Fruit fly (Drosophila melanogaster) whole organism, embryonic: ENCODE measurements around the gene CG45428.

Source experiments
- Adf1 ChIP-seq: fragments of 200-800 bp; sonication (Bioruptor generic); IDR thresholded peaks from 2 replicates; pipeline ENCODE4 v1.3.6; 2022; ENCODE audit warnings: missing biosample characterization, missing genetic modification characterization
- Awh ChIP-seq: fragments of 200-800 bp; sonication (Bioruptor generic); IDR thresholded peaks from 2 replicates; pipeline ENCODE4, ENCODE4 v1.3.6; 2022; ENCODE audit warnings: missing biosample characterization, missing genetic modification characterization
- B-H1 ChIP-seq: fragments of 200-800 bp; sonication (Bioruptor generic); IDR thresholded peaks from 3 replicates; pipeline ENCODE4 v1.3.6; 2022; ENCODE audit warnings: missing biosample characterization, missing genetic modification characterization
- B-H2 ChIP-seq: fragments of 200-800 bp; sonication (Bioruptor generic); optimal IDR thresholded peaks from 2 replicates; lab custom pipeline; 2018; ENCODE audit warnings: missing biosample characterization, mild to moderate bottlenecking, missing genetic modification characterization
- Bteb2 ChIP-seq: fragments of 200-800 bp; sonication (Bioruptor generic); optimal IDR thresholded peaks from 2 replicates; lab custom pipeline; 2016; ENCODE audit warnings: missing biosample characterization, missing genetic modification characterization
- CG11398 ChIP-seq: fragments of 200-800 bp; sonication (Bioruptor generic); optimal IDR thresholded peaks from 2 replicates; lab custom pipeline; 2016; ENCODE audit warnings: missing biosample characterization, missing genetic modification characterization
- CG11456 ChIP-seq: fragments of 200-800 bp; sonication (Bioruptor generic); IDR thresholded peaks from 3 replicates; pipeline ENCODE4 v1.3.6; 2022; ENCODE audit warnings: missing biosample characterization, missing genetic modification characterization
- CG11695 ChIP-seq: fragments of 200-800 bp; sonication (Bioruptor generic); IDR thresholded peaks from 3 replicates; pipeline ENCODE4 v1.3.6; 2022; ENCODE audit warnings: missing biosample characterization, missing genetic modification characterization
- CG12219 ChIP-seq: fragments of 200-800 bp; sonication (Bioruptor generic); optimal IDR thresholded peaks from 3 replicates; lab custom pipeline; 2018; ENCODE audit warnings: missing biosample characterization, mild to moderate bottlenecking, missing genetic modification characterization
- CG14710 ChIP-seq: fragments of 200-800 bp; sonication (Bioruptor generic); optimal IDR thresholded peaks from 3 replicates; lab custom pipeline; 2019; ENCODE audit warnings: missing biosample characterization, mild to moderate bottlenecking, missing genetic modification characterization, moderate library complexity
- CG16815 ChIP-seq: fragments of 200-800 bp; sonication (Bioruptor generic); optimal IDR thresholded peaks from 3 replicates; lab custom pipeline; 2017; ENCODE audit warnings: missing biosample characterization, mild to moderate bottlenecking, missing genetic modification characterization
- CG17361 ChIP-seq: fragments of 200-800 bp; sonication (Bioruptor generic); IDR thresholded peaks from 3 replicates; pipeline ENCODE4 v1.3.6; 2022; ENCODE audit warnings: missing biosample characterization, missing genetic modification characterization
- CG18476 ChIP-seq: fragments of 200-800 bp; sonication (Bioruptor generic); optimal IDR thresholded peaks from 2 replicates; lab custom pipeline; 2016; ENCODE audit warnings: missing biosample characterization, mild to moderate bottlenecking, missing genetic modification characterization
- CG18619 ChIP-seq: fragments of 200-800 bp; sonication (Bioruptor generic); optimal IDR thresholded peaks from 3 replicates; lab custom pipeline; 2017; ENCODE audit warnings: missing biosample characterization, mild to moderate bottlenecking, missing genetic modification characterization
- CG2712 ChIP-seq: fragments of 200-800 bp; optimal IDR thresholded peaks from 3 replicates; lab custom pipeline; 2019; ENCODE audit warnings: missing biosample characterization, mild to moderate bottlenecking, missing genetic modification characterization, moderate library complexity
- CG31224 ChIP-seq: fragments of 200-800 bp; sonication (Bioruptor generic); IDR thresholded peaks from 2 replicates; pipeline ENCODE4 v1.3.6; 2022; ENCODE audit warnings: missing biosample characterization, missing genetic modification characterization
- CG32767 ChIP-seq: fragments of 200-800 bp; sonication (Bioruptor generic); IDR thresholded peaks from 2 replicates; pipeline ENCODE4 v1.3.6; 2022; ENCODE audit warnings: missing biosample characterization, missing genetic modification characterization
- CG33213 ChIP-seq: fragments of 200-800 bp; sonication (Bioruptor generic); optimal IDR thresholded peaks from 3 replicates; lab custom pipeline; 2016; ENCODE audit warnings: missing biosample characterization, missing genetic modification characterization
- CG34224 ChIP-seq: fragments of 200-800 bp; sonication (Bioruptor generic); IDR thresholded peaks from 3 replicates; pipeline ENCODE4 v1.3.6; 2022; ENCODE audit warnings: missing biosample characterization, missing genetic modification characterization; ENCODE audit not compliant: partially characterized antibody
- CG5245 ChIP-seq: fragments of 200-800 bp; sonication (Bioruptor generic); optimal IDR thresholded peaks from 3 replicates; lab custom pipeline; 2016; ENCODE audit warnings: missing biosample characterization, missing genetic modification characterization
- CG7839 ChIP-seq: fragments of 200-800 bp; sonication (Bioruptor generic); optimal IDR thresholded peaks from 3 replicates; lab custom pipeline; 2018; ENCODE audit warnings: missing biosample characterization, mild to moderate bottlenecking, missing genetic modification characterization, moderate library complexity
- CG9817 ChIP-seq: fragments of 200-800 bp; sonication (Bioruptor generic); optimal IDR thresholded peaks from 2 replicates; lab custom pipeline; 2018; ENCODE audit warnings: missing biosample characterization, mild to moderate bottlenecking, missing genetic modification characterization, moderate library complexity
- CkIIα-i1 ChIP-seq: fragments of 200-800 bp; sonication (Bioruptor generic); IDR thresholded peaks from 2 replicates; pipeline ENCODE4 v1.3.6; 2022; ENCODE audit warnings: missing biosample characterization, missing genetic modification characterization
- Dip2 ChIP-seq: fragments of 200-800 bp; sonication (Bioruptor generic); IDR thresholded peaks from 2 replicates; pipeline ENCODE4 v1.3.6; 2022; ENCODE audit warnings: missing biosample characterization, missing genetic modification characterization
- Drgx ChIP-seq: fragments of 200-800 bp; sonication (Bioruptor generic); IDR thresholded peaks from 2 replicates; pipeline ENCODE4 v1.3.6; 2022; ENCODE audit warnings: missing biosample characterization, missing genetic modification characterization
- E2f2 ChIP-seq: fragments of 200-800 bp; sonication (Bioruptor generic); IDR thresholded peaks from 2 replicates; pipeline ENCODE4 v1.3.6; 2022; ENCODE audit warnings: missing biosample characterization, missing genetic modification characterization
- Fer3 ChIP-seq: fragments of 200-800 bp; sonication (Bioruptor generic); optimal IDR thresholded peaks from 2 replicates; lab custom pipeline; 2018; ENCODE audit warnings: missing biosample characterization, mild to moderate bottlenecking, missing genetic modification characterization, moderate library complexity
- Hand ChIP-seq: fragments of 200-800 bp; sonication (Bioruptor generic); optimal IDR thresholded peaks from 2 replicates; lab custom pipeline; 2017; ENCODE audit warnings: mild to moderate bottlenecking, missing biosample characterization, missing genetic modification reagents, missing genetic modification characterization
- Hsf ChIP-seq: fragments of 200-800 bp; sonication (Bioruptor generic); optimal IDR thresholded peaks from 3 replicates; lab custom pipeline; 2016; ENCODE audit warnings: missing biosample characterization, missing genetic modification characterization
- Mrtf ChIP-seq: fragments of 200-800 bp; sonication (Bioruptor generic); IDR thresholded peaks from 3 replicates; pipeline ENCODE4 v1.3.6; 2022; ENCODE audit warnings: missing biosample characterization, missing genetic modification characterization
- Ptx1 ChIP-seq: fragments of 200-800 bp; sonication (Bioruptor generic); IDR thresholded peaks from 2 replicates; pipeline ENCODE4 v1.3.6; 2022; ENCODE audit warnings: missing biosample characterization, missing genetic modification characterization
- Trl ChIP-seq, 3 experiments: fragments of >200 bp in 2 of 3; fragments of 200-800 bp in 1 of 3; sonication (Bioruptor generic) in 1 of 3; optimal IDR thresholded peaks; 2 replicates in 1 of 3; 3 replicates in 2 of 3; lab custom pipeline; 2016 to 2017; ENCODE audit warnings: missing biosample characterization in 1 of 3, missing genetic modification characterization in 1 of 3
- aop ChIP-seq: fragments of 200-800 bp; sonication (Bioruptor generic); IDR thresholded peaks from 2 replicates; pipeline ENCODE4 v1.3.6; 2022; ENCODE audit warnings: missing biosample characterization, missing genetic modification characterization
- crp ChIP-seq, 2 experiments: fragments of 200-800 bp; sonication (Bioruptor generic); optimal IDR thresholded peaks; 2 replicates in 1 of 2; 3 replicates in 1 of 2; lab custom pipeline; 2017; ENCODE audit warnings: missing biosample characterization in 2 of 2, missing genetic modification characterization in 2 of 2, mild to moderate bottlenecking in 1 of 2, moderate library complexity in 1 of 2
- disco-r ChIP-seq: fragments of 200-800 bp; sonication (Bioruptor generic); optimal IDR thresholded peaks from 2 replicates; lab custom pipeline; 2016; ENCODE audit warnings: missing biosample characterization, missing genetic modification characterization
- dm ChIP-seq: fragments of 200-800 bp; sonication (Bioruptor generic); optimal IDR thresholded peaks from 3 replicates; lab custom pipeline; 2016; ENCODE audit warnings: missing biosample characterization, missing genetic modification characterization
- emc ChIP-seq: fragments of 200-800 bp; sonication (Bioruptor generic); optimal IDR thresholded peaks from 2 replicates; lab custom pipeline; 2016; ENCODE audit warnings: missing biosample characterization, missing genetic modification characterization
- ind ChIP-seq: fragments of 200-800 bp; sonication (Bioruptor generic); optimal IDR thresholded peaks from 3 replicates; lab custom pipeline; 2016; ENCODE audit warnings: missing biosample characterization, missing genetic modification characterization
- kah ChIP-seq: fragments of 200-800 bp; sonication (Bioruptor generic); optimal IDR thresholded peaks from 2 replicates; lab custom pipeline; 2018; ENCODE audit warnings: missing biosample characterization, mild to moderate bottlenecking, missing genetic modification characterization
- luna ChIP-seq: fragments of 200-800 bp; sonication (Bioruptor generic); optimal IDR thresholded peaks from 2 replicates; lab custom pipeline; 2016; ENCODE audit warnings: missing biosample characterization, missing genetic modification characterization
- mam ChIP-seq: fragments of 200-800 bp; sonication (Bioruptor generic); optimal IDR thresholded peaks from 3 replicates; lab custom pipeline; 2016; ENCODE audit warnings: missing biosample characterization, missing genetic modification characterization
- nerfin-2 ChIP-seq: fragments of 200-800 bp; sonication (Bioruptor generic); IDR thresholded peaks from 2 replicates; pipeline ENCODE4 v1.3.6; 2022; ENCODE audit warnings: missing biosample characterization, missing genetic modification characterization; ENCODE audit not compliant: partially characterized antibody
- odd ChIP-seq: fragments of 200-800 bp; sonication (Bioruptor generic); optimal IDR thresholded peaks from 2 replicates; lab custom pipeline; 2017; ENCODE audit warnings: missing biosample characterization, mild to moderate bottlenecking, missing genetic modification characterization
- peb ChIP-seq: fragments of 200-800 bp; sonication (Bioruptor generic); IDR thresholded peaks from 2 replicates; pipeline ENCODE4 v1.3.6; 2022; ENCODE audit warnings: missing biosample characterization, missing genetic modification characterization
- ranshi ChIP-seq: fragments of 200-800 bp; sonication (Bioruptor generic); IDR thresholded peaks from 2 replicates; pipeline ENCODE4 v1.3.6; 2022; ENCODE audit warnings: missing biosample characterization, missing genetic modification characterization
- scrt ChIP-seq: fragments of 200-800 bp; sonication (Bioruptor generic); optimal IDR thresholded peaks from 2 replicates; lab custom pipeline; 2018; ENCODE audit warnings: missing biosample characterization, mild to moderate bottlenecking, missing genetic modification characterization, moderate library complexity
- seq ChIP-seq: fragments of 200-800 bp; sonication (Bioruptor generic); IDR thresholded peaks from 2 replicates; pipeline ENCODE4 v1.3.6; 2022; ENCODE audit warnings: missing biosample characterization, missing genetic modification characterization
- slou ChIP-seq: fragments of 200-800 bp; sonication (Bioruptor generic); optimal IDR thresholded peaks from 3 replicates; lab custom pipeline; 2016; ENCODE audit warnings: missing biosample characterization, missing genetic modification characterization
- trem ChIP-seq: fragments of 200-800 bp; optimal IDR thresholded peaks from 3 replicates; lab custom pipeline; 2019; ENCODE audit warnings: missing biosample characterization, mild to moderate bottlenecking, missing genetic modification characterization, moderate library complexity
- wor ChIP-seq: fragments of 200-800 bp; sonication (Bioruptor generic); IDR thresholded peaks from 2 replicates; pipeline ENCODE4 v1.3.6; 2022; ENCODE audit warnings: missing biosample characterization, missing genetic modification characterization
- zf30C ChIP-seq: fragments of 200-800 bp; sonication (Bioruptor generic); optimal IDR thresholded peaks from 3 replicates; lab custom pipeline; 2018; ENCODE audit warnings: missing biosample characterization, mild to moderate bottlenecking, missing genetic modification characterization

Gene CG45428

DNA sequence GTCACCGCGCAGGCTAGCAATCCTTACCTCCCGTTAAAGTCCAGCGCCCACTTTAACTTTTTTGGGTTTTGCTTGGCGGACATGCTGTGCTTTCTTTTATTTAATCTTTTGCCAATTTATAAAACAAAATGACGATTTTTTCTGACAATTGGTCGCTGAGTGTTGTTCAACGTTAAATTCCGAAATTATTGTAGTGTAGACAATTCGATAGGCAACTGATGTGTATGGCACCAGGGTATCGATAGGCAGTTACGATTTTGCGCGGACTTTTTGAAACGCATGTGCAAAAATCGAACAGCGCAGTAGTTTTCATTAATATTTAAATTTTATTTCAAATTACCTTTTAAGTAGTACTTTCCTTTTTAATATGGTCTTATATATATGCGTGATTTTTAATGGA is 31.2 kb upstream of the CG45428 start, which contains the start of gene EMC4 (continued):
- peak; percentile 27; the same call in 1 of the 3 replicates for TF ChIP-seq CG17361 (GFP tag; lab: Robert Waterston, UW)
- TF ChIP-seq CG11695 (GFP tag; lab: Robert Waterston, UW): no peak
- TF ChIP-seq odd (GFP tag; lab: Kevin White, UChicago): no peak
- TF ChIP-seq CG2712 (tag; lab: Kevin White, UChicago): peak; percentile 36
- TF ChIP-seq CG34224 (GFP tag; lab: Robert Waterston, UW): peak; percentile 72
- no peak for TF ChIP-seq Dip2
- no peak for TF ChIP-seq Mrtf (GFP tag; lab: Robert Waterston, UW)
- no peak for TF ChIP-seq CG5245 (GFP tag; lab: Kevin White, UChicago)
- TF ChIP-seq crp (GFP tag; optimal IDR thresholded peaks at IDR 0.05; lab: Kevin White, UChicago): peak in 1 of 2 experiments; percentile 16
- TF ChIP-seq CG18476 (GFP tag; lab: Kevin White, UChicago): peak; percentile 28
- TF ChIP-seq CG32767 (GFP tag; lab: Robert Waterston, UW): 0 out of 2 replicates have a peak, but pooled peaks have one; percentile 14
- no peak for TF ChIP-seq aop (GFP tag; lab: Robert Waterston, UW)
- peak; percentile 36; the same call in 2 of the 3 replicates for TF ChIP-seq CG11456
- TF ChIP-seq disco-r (GFP tag; lab: Kevin White, UChicago): no peak
- no peak for TF ChIP-seq luna (GFP tag; lab: Kevin White, UChicago)
- peak; percentile 63 for TF ChIP-seq CG33213 (GFP tag; lab: Kevin White, UChicago)
- TF ChIP-seq B-H1: no peak
- no peak for TF ChIP-seq CG16815 (GFP tag; lab: Kevin White, UChicago)
- peak; percentile 23 for TF ChIP-seq CG11398
- peak; percentile 70 for TF ChIP-seq mam (GFP tag; lab: Kevin White, UChicago)
- no peak for TF ChIP-seq wor (GFP tag; lab: Robert Waterston, UW)
- peak; percentile 61 for TF ChIP-seq Hsf (GFP tag; lab: Kevin White, UChicago)
- TF ChIP-seq B-H2: peak; percentile 85
- TF ChIP-seq CG14710 (tag; lab: Kevin White, UChicago): peak; percentile 61
- TF ChIP-seq scrt (GFP tag; lab: Kevin White, UChicago): no peak
- no peak for TF ChIP-seq Trl (optimal IDR thresholded peaks at IDR 0.05; lab: Kevin White, UChicago)
- peak; percentile 42 for TF ChIP-seq Trl (GFP tag; optimal IDR thresholded peaks at IDR 0.05; lab: Kevin White, UChicago)
- TF ChIP-seq kah (GFP tag; lab: Kevin White, UChicago): no peak
- TF ChIP-seq peb (GFP tag; lab: Robert Waterston, UW): 0 out of 2 replicates have a peak, but pooled peaks have one; percentile 41
- peak; percentile 40 for TF ChIP-seq CG7839 (tag; lab: Kevin White, UChicago)
- peak; percentile 72 for TF ChIP-seq trem (tag; lab: Kevin White, UChicago)
- no peak for TF ChIP-seq CG31224 (GFP tag; lab: Robert Waterston, UW)
- peak; percentile 97 for TF ChIP-seq E2f2 (GFP tag; lab: Robert Waterston, UW)
- TF ChIP-seq ranshi (GFP tag; lab: Robert Waterston, UW): peak; percentile 23; the same call in 1 of the 2 replicates
- no peak for TF ChIP-seq slou (GFP tag; lab: Kevin White, UChicago)
- TF ChIP-seq Fer3 (tag; lab: Kevin White, UChicago): peak; percentile 51
- no peak for TF ChIP-seq CG9817 (tag; lab: Kevin White, UChicago)
- no peak for TF ChIP-seq seq (GFP tag; lab: Robert Waterston, UW)
- TF ChIP-seq Awh (GFP tag; lab: Robert Waterston, UW): no peak
- peak; percentile 55 for TF ChIP-seq Bteb2 (GFP tag; lab: Kevin White, UChicago)
- TF ChIP-seq Adf1 (GFP tag; lab: Robert Waterston, UW): no peak; the same call in 1 of the 2 replicates
- TF ChIP-seq Ptx1 (GFP tag; lab: Robert Waterston, UW): no peak
- peak; percentile 64 for TF ChIP-seq zf30C (GFP tag; lab: Kevin White, UChicago)
- peak; percentile 7 for TF ChIP-seq CG18619 (GFP tag; lab: Kevin White, UChicago)
- no peak for TF ChIP-seq CkIIα-i1 (GFP tag; lab: Robert Waterston, UW)
- peak; percentile 40; the same call in 1 of the 2 replicates for TF ChIP-seq nerfin-2 (GFP tag; lab: Robert Waterston, UW)
- TF ChIP-seq Hand (GFP tag; lab: Kevin White, UChicago): no peak
- TF ChIP-seq Drgx (GFP tag; lab: Robert Waterston, UW): no peak
- peak; percentile 46 for TF ChIP-seq ind (GFP tag; lab: Kevin White, UChicago)
- no peak for TF ChIP-seq CG12219 (GFP tag; lab: Kevin White, UChicago)
- TF ChIP-seq emc (GFP tag; lab: Kevin White, UChicago): peak; percentile 23
- TF ChIP-seq dm (GFP tag; lab: Kevin White, UChicago): peak; percentile 3
